Fruit fly (Drosophila melanogaster) whole organism, embryonic: ENCODE data around the gene CG11836.

Source experiments
- Ada2b ChIP-seq: fragments of 200-800 bp; sonication (Bioruptor generic); IDR thresholded peaks from 2 replicates; pipeline ENCODE4 v1.3.6; 2022; ENCODE audit warnings: missing biosample characterization, missing genetic modification characterization
- C15 ChIP-seq: fragments of 200-800 bp; sonication (Bioruptor generic); IDR thresholded peaks from 3 replicates; pipeline ENCODE4 v1.3.6; 2022; ENCODE audit warnings: missing biosample characterization, missing genetic modification characterization
- CG10321 ChIP-seq: fragments of 200-800 bp; sonication (Bioruptor generic); IDR thresholded peaks from 2 replicates; pipeline ENCODE4 v1.3.6; 2022; ENCODE audit warnings: missing biosample characterization, missing genetic modification characterization
- CG10431 ChIP-seq: fragments of 200-800 bp; sonication (Bioruptor generic); optimal IDR thresholded peaks from 3 replicates; lab custom pipeline; 2018; ENCODE audit warnings: missing biosample characterization, mild to moderate bottlenecking, missing genetic modification characterization
- CG11398 ChIP-seq: fragments of 200-800 bp; sonication (Bioruptor generic); optimal IDR thresholded peaks from 2 replicates; lab custom pipeline; 2016; ENCODE audit warnings: missing biosample characterization, missing genetic modification characterization
- CG12236 ChIP-seq: fragments of 200-800 bp; sonication (Bioruptor generic); optimal IDR thresholded peaks from 2 replicates; lab custom pipeline; 2016; ENCODE audit warnings: missing biosample characterization, missing genetic modification characterization
- CG14710 ChIP-seq: fragments of 200-800 bp; sonication (Bioruptor generic); optimal IDR thresholded peaks from 3 replicates; lab custom pipeline; 2019; ENCODE audit warnings: missing biosample characterization, mild to moderate bottlenecking, missing genetic modification characterization, moderate library complexity
- CG18011 ChIP-seq: fragments of 200-800 bp; sonication (Bioruptor generic); optimal IDR thresholded peaks from 2 replicates; lab custom pipeline; 2017; ENCODE audit warnings: missing biosample characterization, missing genetic modification characterization, mild to moderate bottlenecking, moderate library complexity, missing genotype
- CG2712 ChIP-seq: fragments of 200-800 bp; optimal IDR thresholded peaks from 3 replicates; lab custom pipeline; 2019; ENCODE audit warnings: missing biosample characterization, mild to moderate bottlenecking, missing genetic modification characterization, moderate library complexity
- CG30020 ChIP-seq: fragments of 200-800 bp; optimal IDR thresholded peaks from 2 replicates; lab custom pipeline; 2019; ENCODE audit warnings: missing biosample characterization, mild to moderate bottlenecking, missing genetic modification characterization, moderate library complexity
- CG31365 ChIP-seq: fragments of 200-800 bp; sonication (Bioruptor generic); optimal IDR thresholded peaks from 2 replicates; lab custom pipeline; 2018; ENCODE audit warnings: missing biosample characterization, mild to moderate bottlenecking, missing genetic modification characterization
- CG3163 ChIP-seq: fragments of 200-800 bp; sonication (Bioruptor generic); optimal IDR thresholded peaks from 3 replicates; lab custom pipeline; 2016; ENCODE audit warnings: missing biosample characterization, missing genetic modification characterization
- CG5180 ChIP-seq: fragments of 200-800 bp; sonication (Bioruptor generic); optimal IDR thresholded peaks from 3 replicates; lab custom pipeline; 2017; ENCODE audit warnings: missing biosample characterization, missing genetic modification characterization, mild to moderate bottlenecking, moderate library complexity, missing genetic modification reagents
- CG6765 ChIP-seq: fragments of 200-800 bp; sonication (Bioruptor generic); optimal IDR thresholded peaks from 3 replicates; lab custom pipeline; 2017; ENCODE audit warnings: missing biosample characterization, mild to moderate bottlenecking, missing genetic modification characterization
- CG7928 ChIP-seq: fragments of 200-800 bp; sonication (Bioruptor generic); optimal IDR thresholded peaks from 2 replicates; lab custom pipeline; 2017; ENCODE audit warnings: missing biosample characterization, mild to moderate bottlenecking, missing genetic modification characterization
- CG8290 ChIP-seq, 3 experiments: fragments of 200-800 bp; sonication (Bioruptor generic); optimal IDR thresholded peaks; 2 replicates each; lab custom pipeline; 2016 to 2019; ENCODE audit warnings: missing biosample characterization in 3 of 3, missing genetic modification characterization in 3 of 3, mild to moderate bottlenecking in 2 of 3, moderate library complexity in 1 of 3
- CG8359 ChIP-seq: fragments of 200-800 bp; sonication (Bioruptor generic); optimal IDR thresholded peaks from 2 replicates; lab custom pipeline; 2017; ENCODE audit warnings: missing biosample characterization, mild to moderate bottlenecking, missing genetic modification characterization, borderline replicate concordance
- CG8944 ChIP-seq: fragments of 200-800 bp; sonication (Bioruptor generic); optimal IDR thresholded peaks from 3 replicates; lab custom pipeline; 2016; ENCODE audit warnings: missing biosample characterization, missing genetic modification characterization
- CG9932 ChIP-seq: fragments of 200-800 bp; sonication (Bioruptor generic); IDR thresholded peaks from 2 replicates; pipeline ENCODE4 v1.3.6; 2022; ENCODE audit warnings: missing biosample characterization, missing genetic modification characterization
- CHES-1-like ChIP-seq: fragments of 200-800 bp; sonication (Bioruptor generic); optimal IDR thresholded peaks from 2 replicates; lab custom pipeline; 2016; ENCODE audit warnings: missing biosample characterization, missing genetic modification characterization
- Dip2 ChIP-seq: fragments of 200-800 bp; sonication (Bioruptor generic); IDR thresholded peaks from 2 replicates; pipeline ENCODE4 v1.3.6; 2022; ENCODE audit warnings: missing biosample characterization, missing genetic modification characterization
- Drgx ChIP-seq: fragments of 200-800 bp; sonication (Bioruptor generic); IDR thresholded peaks from 2 replicates; pipeline ENCODE4 v1.3.6; 2022; ENCODE audit warnings: missing biosample characterization, missing genetic modification characterization
- Hr3 ChIP-seq: fragments of 200-800 bp; sonication (Bioruptor generic); optimal IDR thresholded peaks from 3 replicates; lab custom pipeline; 2016; ENCODE audit warnings: missing biosample characterization, missing genetic modification characterization
- PHDP ChIP-seq: fragments of 200-800 bp; sonication (Bioruptor generic); optimal IDR thresholded peaks from 3 replicates; lab custom pipeline; 2018; ENCODE audit warnings: missing biosample characterization, mild to moderate bottlenecking, missing genetic modification characterization, moderate library complexity
- Spps ChIP-seq: fragments of 200-800 bp; sonication (Bioruptor generic); optimal IDR thresholded peaks from 2 replicates; lab custom pipeline; 2018; ENCODE audit warnings: missing biosample characterization, mild to moderate bottlenecking, missing genetic modification characterization
- Trl ChIP-seq, 3 experiments: fragments of >200 bp in 2 of 3; fragments of 200-800 bp in 1 of 3; sonication (Bioruptor generic) in 1 of 3; optimal IDR thresholded peaks; 2 replicates in 1 of 3; 3 replicates in 2 of 3; lab custom pipeline; 2016 to 2017; ENCODE audit warnings: missing biosample characterization in 1 of 3, missing genetic modification characterization in 1 of 3
- Vsx1 ChIP-seq: fragments of 200-800 bp; sonication (Bioruptor generic); optimal IDR thresholded peaks from 2 replicates; lab custom pipeline; 2017; ENCODE audit warnings: missing biosample characterization, mild to moderate bottlenecking, missing genetic modification characterization, missing genetic modification reagents
- YL-1 ChIP-seq: fragments of 200-800 bp; sonication (Bioruptor generic); optimal IDR thresholded peaks from 3 replicates; lab custom pipeline; 2017; ENCODE audit warnings: missing biosample characterization, mild to moderate bottlenecking, missing genetic modification characterization
- aop ChIP-seq: fragments of 200-800 bp; sonication (Bioruptor generic); IDR thresholded peaks from 2 replicates; pipeline ENCODE4 v1.3.6; 2022; ENCODE audit warnings: missing biosample characterization, missing genetic modification characterization
- crc ChIP-seq: fragments of 200-800 bp; sonication (Bioruptor generic); optimal IDR thresholded peaks from 2 replicates; lab custom pipeline; 2016; ENCODE audit warnings: missing biosample characterization, missing genetic modification characterization
- crp ChIP-seq, 2 experiments: fragments of 200-800 bp; sonication (Bioruptor generic); optimal IDR thresholded peaks; 2 replicates in 1 of 2; 3 replicates in 1 of 2; lab custom pipeline; 2017; ENCODE audit warnings: missing biosample characterization in 2 of 2, missing genetic modification characterization in 2 of 2, mild to moderate bottlenecking in 1 of 2, moderate library complexity in 1 of 2
- eve ChIP-seq, 2 experiments: fragments of >200 bp; optimal IDR thresholded peaks; 2 replicates each; lab custom pipeline; 2017; ENCODE audit warnings: missing biosample characterization in 2 of 2, missing genetic modification characterization in 2 of 2
- eyg ChIP-seq: fragments of 200-800 bp; sonication (Bioruptor generic); optimal IDR thresholded peaks from 3 replicates; lab custom pipeline; 2016; ENCODE audit warnings: missing biosample characterization, missing genetic modification characterization
- fd3F ChIP-seq: fragments of 200-800 bp; sonication (Bioruptor generic); optimal IDR thresholded peaks from 2 replicates; lab custom pipeline; 2018; ENCODE audit warnings: missing biosample characterization, mild to moderate bottlenecking, missing genetic modification characterization, moderate library complexity
- gem ChIP-seq: fragments of 200-800 bp; sonication (Bioruptor generic); optimal IDR thresholded peaks from 2 replicates; lab custom pipeline; 2019; ENCODE audit warnings: missing biosample characterization, mild to moderate bottlenecking, missing genetic modification characterization, moderate library complexity
- gro ChIP-seq: fragments of 200-800 bp; sonication (Bioruptor generic); optimal IDR thresholded peaks from 2 replicates; lab custom pipeline; 2016; ENCODE audit warnings: missing biosample characterization, missing genetic modification characterization
- hb ChIP-seq: fragments of 200-800 bp; sonication (Bioruptor generic); IDR thresholded peaks from 3 replicates; pipeline ENCODE4 v1.3.6; 2022; ENCODE audit warnings: missing biosample characterization, missing genetic modification characterization; ENCODE audit not compliant: partially characterized antibody
- hkb ChIP-seq, 2 experiments: fragments of 200-800 bp in 1 of 2; fragments of >200 bp in 1 of 2; sonication (Bioruptor generic) in 1 of 2; IDR thresholded peaks in 1 of 2; optimal IDR thresholded peaks in 1 of 2; 2 replicates each; pipeline versions ENCODE4 v1.3.6 to Lab custom; 2017 to 2022; ENCODE audit warnings: missing biosample characterization in 1 of 2, missing genetic modification characterization in 1 of 2
- insv ChIP-seq, 2 experiments: fragments of 200-800 bp; sonication (Bioruptor generic); optimal IDR thresholded peaks; 3 replicates each; lab custom pipeline; 2016 to 2018; ENCODE audit warnings: missing biosample characterization in 2 of 2, missing genetic modification characterization in 2 of 2
- lab ChIP-seq: fragments of 200-800 bp; sonication (Bioruptor generic); optimal IDR thresholded peaks from 3 replicates; lab custom pipeline; 2017; ENCODE audit warnings: missing biosample characterization, missing genetic modification characterization, mild to moderate bottlenecking, moderate library complexity, missing genetic modification reagents
- mam ChIP-seq: fragments of 200-800 bp; sonication (Bioruptor generic); optimal IDR thresholded peaks from 3 replicates; lab custom pipeline; 2016; ENCODE audit warnings: missing biosample characterization, missing genetic modification characterization
- mirr ChIP-seq: fragments of 200-800 bp; sonication (Bioruptor generic); optimal IDR thresholded peaks from 3 replicates; lab custom pipeline; 2018; ENCODE audit warnings: missing biosample characterization, mild to moderate bottlenecking, missing genetic modification characterization
- nau ChIP-seq: fragments of 200-800 bp; sonication (Bioruptor generic); optimal IDR thresholded peaks from 3 replicates; lab custom pipeline; 2017; ENCODE audit warnings: missing biosample characterization, mild to moderate bottlenecking, missing genetic modification characterization, missing genetic modification reagents
- nmo ChIP-seq: fragments of 200-800 bp; sonication (Bioruptor generic); optimal IDR thresholded peaks from 2 replicates; lab custom pipeline; 2018; ENCODE audit warnings: missing biosample characterization, mild to moderate bottlenecking, missing genetic modification characterization, moderate library complexity
- prd ChIP-seq, 3 experiments: fragments of >200 bp in 2 of 3; fragments of 200-800 bp in 1 of 3; sonication (Bioruptor generic) in 1 of 3; optimal IDR thresholded peaks in 2 of 3; IDR thresholded peaks in 1 of 3; 2 replicates in 2 of 3; 3 replicates in 1 of 3; pipeline versions ENCODE4 v1.3.6 to Lab custom; 2017 to 2022; ENCODE audit warnings: missing biosample characterization in 1 of 3, missing genetic modification characterization in 1 of 3
- tap ChIP-seq: fragments of 200-800 bp; optimal IDR thresholded peaks from 3 replicates; lab custom pipeline; 2019; ENCODE audit warnings: missing biosample characterization, mild to moderate bottlenecking, missing genetic modification characterization, moderate library complexity
- unpg ChIP-seq: fragments of 200-800 bp; sonication (Bioruptor generic); optimal IDR thresholded peaks from 3 replicates; lab custom pipeline; 2018; ENCODE audit warnings: missing biosample characterization, mild to moderate bottlenecking, missing genetic modification characterization, moderate library complexity
- wek ChIP-seq: fragments of 200-800 bp; sonication (Bioruptor generic); optimal IDR thresholded peaks from 3 replicates; lab custom pipeline; 2018; ENCODE audit warnings: missing biosample characterization, mild to moderate bottlenecking, missing genetic modification characterization, moderate library complexity

The CG11836 gene

DNA sequence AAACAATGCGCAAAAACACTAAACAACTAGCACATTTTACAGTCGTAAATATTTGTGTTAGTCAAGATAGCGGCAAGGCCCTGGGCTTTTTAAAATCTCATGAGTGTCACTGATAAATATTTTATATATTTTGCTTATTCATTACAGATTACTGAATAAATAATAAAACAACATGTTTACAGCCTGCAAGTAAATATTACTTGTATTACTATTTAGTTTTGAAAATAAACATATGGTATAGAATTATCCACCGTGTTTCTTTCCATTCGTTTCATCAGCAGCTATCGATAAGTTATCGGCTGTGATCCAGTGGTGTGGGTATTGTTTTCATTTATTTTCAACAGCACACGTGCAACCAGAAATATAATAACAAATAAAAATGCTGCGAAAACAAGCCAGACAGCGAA, 3.6 kb downstream of the CG11836 start, which contains the start of the genes shams and CG11920 (continued):
- TF ChIP-seq crc (GFP tag; lab: Kevin White, UChicago): no peak
- TF ChIP-seq gro (GFP tag; lab: Kevin White, UChicago): peak; percentile 40
- no peak for TF ChIP-seq CG18011 (GFP tag; lab: Kevin White, UChicago)
- no peak for TF ChIP-seq mam
- no peak for TF ChIP-seq aop (GFP tag; lab: Robert Waterston, UW)
- no peak for TF ChIP-seq Drgx (GFP tag; lab: Robert Waterston, UW)
- TF ChIP-seq CHES-1-like (GFP tag; lab: Kevin White, UChicago): no peak
- peak; percentile 63 for TF ChIP-seq CG14710 (tag; lab: Kevin White, UChicago)
- TF ChIP-seq CG5180 (GFP tag; lab: Kevin White, UChicago): no peak
- peak; percentile 57 for TF ChIP-seq gem (tag; lab: Kevin White, UChicago)
- TF ChIP-seq CG8290 (GFP tag; optimal IDR thresholded peaks at IDR 0.05; lab: Kevin White, UChicago): peak; percentile 20
- TF ChIP-seq CG8290 (tag; optimal IDR thresholded peaks at IDR 0.05; lab: Kevin White, UChicago): peak in 1 of 2 experiments; percentile 16
- no peak for TF ChIP-seq eyg (GFP tag; lab: Kevin White, UChicago)
- TF ChIP-seq CG11398 (GFP tag; lab: Kevin White, UChicago): no peak
- TF ChIP-seq crp (GFP tag; optimal IDR thresholded peaks at IDR 0.05; lab: Kevin White, UChicago): peak in 1 of 2 experiments; percentile 73
- TF ChIP-seq CG10431: peak; percentile 24
- no peak for TF ChIP-seq Dip2 (GFP tag; lab: Robert Waterston, UW)
- no peak for TF ChIP-seq insv (GFP tag; optimal IDR thresholded peaks at IDR 0.05; lab: Kevin White, UChicago)
- no peak for TF ChIP-seq hb (GFP tag; lab: Robert Waterston, UW)
- no peak for TF ChIP-seq CG31365 (tag; lab: Kevin White, UChicago)
- TF ChIP-seq mirr (GFP tag; lab: Kevin White, UChicago): no peak
- TF ChIP-seq unpg (GFP tag; lab: Kevin White, UChicago): peak; percentile 29
- no peak for TF ChIP-seq CG8359 (GFP tag; lab: Kevin White, UChicago)
- no peak for TF ChIP-seq Ada2b (GFP tag; lab: Robert Waterston, UW)
- TF ChIP-seq CG2712 (tag; lab: Kevin White, UChicago): peak; percentile 58
- peak; percentile 3 for TF ChIP-seq Spps (tag; lab: Kevin White, UChicago)
- TF ChIP-seq CG3163 (GFP tag; lab: Kevin White, UChicago): no peak
- TF ChIP-seq CG7928 (GFP tag; lab: Kevin White, UChicago): no peak
- peak; percentile 77 for TF ChIP-seq wek
- TF ChIP-seq Hr3 (GFP tag; lab: Kevin White, UChicago): no peak
- TF ChIP-seq YL-1 (GFP tag; lab: Kevin White, UChicago): peak; percentile 82
- peak; percentile 3 for TF ChIP-seq PHDP (tag; lab: Kevin White, UChicago)
- no peak for TF ChIP-seq tap (tag; lab: Kevin White, UChicago)
- TF ChIP-seq CG6765 (GFP tag; lab: Kevin White, UChicago): no peak
- no peak for TF ChIP-seq nau (GFP tag; lab: Kevin White, UChicago)
- no peak for TF ChIP-seq CG9932 (GFP tag; lab: Robert Waterston, UW)
- no peak for TF ChIP-seq fd3F (GFP tag; lab: Kevin White, UChicago)
- TF ChIP-seq Vsx1 (GFP tag; lab: Kevin White, UChicago): no peak
- TF ChIP-seq CG8944: no peak
- TF ChIP-seq eve (GFP tag; optimal IDR thresholded peaks at IDR 0.05; lab: Kevin White, UChicago): no peak
- no peak for TF ChIP-seq hkb (optimal IDR thresholded peaks at IDR 0.05; lab: Kevin White, UChicago)
- no peak for TF ChIP-seq hkb (GFP tag; IDR thresholded peaks at IDR 0.05; lab: Robert Waterston, UW)
- no peak for TF ChIP-seq lab (GFP tag; lab: Kevin White, UChicago)
- TF ChIP-seq Trl (optimal IDR thresholded peaks at IDR 0.05; lab: Kevin White, UChicago): no peak
- TF ChIP-seq Trl (GFP tag; optimal IDR thresholded peaks at IDR 0.05; lab: Kevin White, UChicago): no peak
- TF ChIP-seq CG12236 (GFP tag; lab: Kevin White, UChicago): no peak
- TF ChIP-seq nmo (GFP tag; lab: Kevin White, UChicago): peak; percentile 51
- TF ChIP-seq C15 (GFP tag; lab: Robert Waterston, UW): no peak
- no peak for TF ChIP-seq prd (optimal IDR thresholded peaks at IDR 0.05; lab: Kevin White, UChicago)
- TF ChIP-seq prd (GFP tag; IDR thresholded peaks at IDR 0.05; lab: Robert Waterston, UW): no peak
- TF ChIP-seq CG30020 (tag; lab: Kevin White, UChicago): peak; percentile 97
- TF ChIP-seq CG10321: no peak
